Worm (Caenorhabditis elegans) whole organism, mixed stage, embryonic: ENCODE results near the gene F44E7.3.

ENCODE experiments used
- M03D4.4 ChIP-seq: sonication (generic microtip); optimal IDR thresholded peaks from 2 replicates; lab custom pipeline; 2017; ENCODE audit warnings: mild to moderate bottlenecking, missing genetic modification characterization, missing compliant biosample characterization
- bed-3 ChIP-seq: fragments of 200-800 bp; sonication (Bioruptor generic); optimal IDR thresholded peaks from 3 replicates; lab custom pipeline; 2018; ENCODE audit warnings: mild to moderate bottlenecking, missing genetic modification characterization, moderate library complexity, missing compliant biosample characterization
- blmp-1 ChIP-seq: fragments of 150-350 bp; optimal IDR thresholded peaks from 2 replicates; lab custom pipeline; 2014; ENCODE audit warnings: missing biosample characterization, missing genetic modification characterization
- ceh-39 ChIP-seq: fragments of 150-350 bp; optimal IDR thresholded peaks from 2 replicates; lab custom pipeline; 2014; ENCODE audit warnings: missing biosample characterization, missing genetic modification characterization
- ceh-43 ChIP-seq: fragments of 200-800 bp; sonication (Bioruptor generic); optimal IDR thresholded peaks from 2 replicates; lab custom pipeline; 2018; ENCODE audit warnings: mild to moderate bottlenecking, missing genetic modification characterization, moderate library complexity, missing compliant biosample characterization
- ceh-83 ChIP-seq: fragments of 200-800 bp; sonication (Bioruptor generic); optimal IDR thresholded peaks from 2 replicates; lab custom pipeline; 2018; ENCODE audit warnings: mild to moderate bottlenecking, missing genetic modification characterization, missing compliant biosample characterization
- ces-1 ChIP-seq: fragments of 150-350 bp; optimal IDR thresholded peaks from 2 replicates; lab custom pipeline; 2014; ENCODE audit warnings: missing biosample characterization, missing genetic modification reagents, missing genetic modification characterization
- cnd-1 ChIP-seq: fragments of 200-800 bp; sonication (Bioruptor generic); optimal IDR thresholded peaks from 2 replicates; lab custom pipeline; 2018; ENCODE audit warnings: mild to moderate bottlenecking, missing genetic modification characterization, missing compliant biosample characterization
- drap-1 ChIP-seq: fragments of 200-800 bp; sonication (Bioruptor generic); optimal IDR thresholded peaks from 3 replicates; lab custom pipeline; 2018; ENCODE audit warnings: mild to moderate bottlenecking, missing genetic modification characterization, missing compliant biosample characterization
- elt-1 ChIP-seq: sonication (generic microtip); optimal IDR thresholded peaks from 2 replicates; lab custom pipeline; 2017; ENCODE audit warnings: missing genetic modification characterization, mild to moderate bottlenecking, missing compliant biosample characterization, antibody characterized with exemption, moderate library complexity, borderline replicate concordance; ENCODE audit not compliant: insufficient read depth
- elt-3 ChIP-seq: fragments of 150-350 bp; optimal IDR thresholded peaks from 2 replicates; lab custom pipeline; 2014; ENCODE audit warnings: missing biosample characterization, missing genetic modification characterization
- flh-1 ChIP-seq: fragments of 200-800 bp; sonication (Bioruptor generic); optimal IDR thresholded peaks from 2 replicates; lab custom pipeline; 2018; ENCODE audit warnings: mild to moderate bottlenecking, missing genetic modification characterization, moderate library complexity, missing compliant biosample characterization
- ham-2 ChIP-seq: fragments of 200-800 bp; sonication (Bioruptor generic); optimal IDR thresholded peaks from 2 replicates; lab custom pipeline; 2018; ENCODE audit warnings: mild to moderate bottlenecking, missing genetic modification characterization, missing compliant biosample characterization
- hlh-1 ChIP-seq: fragments of 150-350 bp; optimal IDR thresholded peaks from 2 replicates; lab custom pipeline; 2014; ENCODE audit warnings: missing biosample characterization, missing genetic modification reagents, missing genetic modification characterization
- lin-13 ChIP-seq: fragments of 150-350 bp; optimal IDR thresholded peaks from 2 replicates; lab custom pipeline; 2014; ENCODE audit warnings: missing biosample characterization, missing genetic modification characterization
- lin-32 ChIP-seq: fragments of 200-800 bp; sonication (Bioruptor generic); optimal IDR thresholded peaks from 2 replicates; lab custom pipeline; 2018; ENCODE audit warnings: mild to moderate bottlenecking, missing genetic modification characterization, missing compliant biosample characterization
- lsy-2 ChIP-seq: fragments of 150-350 bp; optimal IDR thresholded peaks from 2 replicates; lab custom pipeline; 2014; ENCODE audit warnings: missing biosample characterization, missing genetic modification characterization
- mab-5 ChIP-seq: fragments of 150-350 bp; optimal IDR thresholded peaks from 2 replicates; lab custom pipeline; 2014; ENCODE audit warnings: missing biosample characterization, missing genetic modification characterization
- mep-1 ChIP-seq: fragments of 150-350 bp; optimal IDR thresholded peaks from 2 replicates; lab custom pipeline; 2017; ENCODE audit warnings: missing biosample characterization, missing genetic modification reagents, missing genetic modification characterization, inconsistent platforms
- mls-2 ChIP-seq: sonication (generic microtip); optimal IDR thresholded peaks from 2 replicates; lab custom pipeline; 2016; ENCODE audit warnings: mild to moderate bottlenecking, missing genetic modification characterization, moderate library complexity, missing compliant biosample characterization
- nhr-12 ChIP-seq: fragments of 150-350 bp; optimal IDR thresholded peaks from 2 replicates; lab custom pipeline; 2014; ENCODE audit warnings: missing biosample characterization, missing genetic modification characterization
- nhr-2 ChIP-seq: fragments of 150-350 bp; optimal IDR thresholded peaks from 2 replicates; lab custom pipeline; 2014; ENCODE audit warnings: missing biosample characterization, missing genetic modification characterization
- nhr-237 ChIP-seq: fragments of 150-350 bp; optimal IDR thresholded peaks from 2 replicates; lab custom pipeline; 2014; ENCODE audit warnings: missing biosample characterization, missing genetic modification characterization
- nhr-28 ChIP-seq: fragments of 150-350 bp; optimal IDR thresholded peaks from 2 replicates; lab custom pipeline; 2014; ENCODE audit warnings: missing biosample characterization, missing genetic modification characterization
- nhr-76 ChIP-seq: sonication (generic microtip); optimal IDR thresholded peaks from 2 replicates; lab custom pipeline; 2017; ENCODE audit warnings: missing biosample characterization, missing genetic modification characterization
- pha-4 ChIP-seq: fragments of 150-350 bp; optimal IDR thresholded peaks from 2 replicates; lab custom pipeline; 2018; ENCODE audit warnings: missing biosample characterization, missing genetic modification reagents, missing genetic modification characterization
- sem-2 ChIP-seq: fragments of 200-800 bp; sonication (Bioruptor generic); optimal IDR thresholded peaks from 2 replicates; lab custom pipeline; 2018; ENCODE audit warnings: mild to moderate bottlenecking, missing genetic modification characterization, missing compliant biosample characterization
- snpc-4 ChIP-seq: fragments of 150-350 bp; optimal IDR thresholded peaks from 2 replicates; lab custom pipeline; 2014; ENCODE audit warnings: missing biosample characterization, missing genetic modification characterization
- sptf-1 ChIP-seq: sonication (generic microtip); optimal IDR thresholded peaks from 2 replicates; lab custom pipeline; 2017; ENCODE audit warnings: mild to moderate bottlenecking, missing genetic modification characterization, moderate library complexity, missing compliant biosample characterization
- tbx-8 ChIP-seq: fragments of 200-800 bp; sonication (Bioruptor generic); optimal IDR thresholded peaks from 2 replicates; lab custom pipeline; 2018; ENCODE audit warnings: mild to moderate bottlenecking, missing genetic modification characterization, moderate library complexity, missing compliant biosample characterization
- unc-120 ChIP-seq: sonication (generic microtip); optimal IDR thresholded peaks from 2 replicates; lab custom pipeline; 2017; ENCODE audit warnings: missing genetic modification characterization, missing compliant biosample characterization; ENCODE audit not compliant: poor library complexity, severe bottlenecking
- unc-39 ChIP-seq: fragments of 150-350 bp; optimal IDR thresholded peaks from 2 replicates; lab custom pipeline; 2014; ENCODE audit warnings: missing biosample characterization, missing genetic modification characterization
- unc-62 ChIP-seq: fragments of 150-350 bp; optimal IDR thresholded peaks from 2 replicates; lab custom pipeline; 2014; ENCODE audit warnings: missing biosample characterization, missing genetic modification reagents, missing genetic modification characterization
- zip-8 ChIP-seq: fragments of 150-350 bp; optimal IDR thresholded peaks from 2 replicates; lab custom pipeline; 2014; ENCODE audit warnings: missing biosample characterization, missing genetic modification characterization
- ztf-11 ChIP-seq: fragments of 150-350 bp; optimal IDR thresholded peaks from 2 replicates; lab custom pipeline; 2014; ENCODE audit warnings: missing biosample characterization, missing genetic modification characterization

F44E7.3 gene

DNA sequence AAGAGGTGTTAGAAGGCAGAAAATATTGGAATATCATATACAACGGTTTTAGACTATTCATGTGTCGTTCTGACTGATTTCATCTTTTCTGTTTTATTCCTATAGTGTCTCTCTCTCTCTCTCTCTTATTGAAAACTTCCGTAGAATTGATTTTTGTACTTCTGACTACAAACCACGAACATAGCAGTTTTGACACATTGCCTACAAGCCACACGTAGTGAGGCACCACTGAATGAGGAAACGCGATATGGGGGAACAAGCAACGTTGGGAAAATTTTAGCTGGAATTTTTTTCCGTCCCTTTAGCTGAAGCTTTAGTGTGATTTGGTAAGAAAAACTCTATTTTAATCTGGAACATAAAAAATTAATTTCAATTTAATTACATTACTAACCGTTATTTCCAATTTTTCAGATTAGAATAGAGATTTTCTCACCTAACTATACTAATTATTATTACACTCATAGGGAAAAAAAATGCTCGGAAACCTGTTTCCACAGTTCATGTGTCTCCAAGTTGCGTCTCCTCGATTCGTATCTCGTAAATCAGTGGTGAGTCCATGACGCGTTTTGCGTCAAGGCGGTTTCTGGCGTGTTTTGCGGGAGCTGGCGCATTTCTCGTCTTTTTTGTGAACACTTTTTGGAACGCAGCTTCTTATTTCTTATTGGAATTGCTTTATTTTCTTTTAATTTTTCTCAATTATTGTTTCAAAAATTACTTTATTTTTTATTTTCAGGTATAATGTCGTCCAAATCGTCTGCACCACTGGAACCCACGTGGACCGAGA, 18.9 kb downstream of the F44E7.3 start, which contains the start of the genes nhr-142 and F44E7.9:
Gene nhr-142 (minus strand): TSS at position 57 of the 784 bp plus-strand sequence.
Gene F44E7.9 (plus strand): TSS at position 734 of the 784 bp plus-strand sequence.
- TF ChIP-seq bed-3 (peak; percentile 23), cnd-1 (peak; percentile 4), lin-32 (GFP tag; lab: Kevin White, UChicago) (no peak), unc-62 (GFP tag; lab: Kevin White, UChicago) (peak; percentile 29), unc-39 (no peak), ztf-11 (tag; lab: Kevin White, UChicago) (no peak), nhr-28 (tag; lab: Kevin White, UChicago) (no peak), nhr-237 (tag; lab: Kevin White, UChicago) (peak; percentile 47), drap-1 (GFP tag; lab: Kevin White, UChicago) (peak; percentile 71), elt-3 (tag; lab: Kevin White, UChicago) (no peak), flh-1 (GFP tag; lab: Kevin White, UChicago) (no peak), nhr-76 (tag; lab: Kevin White, UChicago) (no peak), tbx-8 (GFP tag; lab: Kevin White, UChicago) (no peak), ces-1 (GFP tag; lab: Kevin White, UChicago) (peak; percentile 49), mls-2 (tag; lab: Kevin White, UChicago) (no peak), hlh-1 (tag; lab: Kevin White, UChicago) (no peak), elt-1 (tag; lab: Kevin White, UChicago) (no peak), ceh-39 (tag; lab: Kevin White, UChicago) (no peak), lin-13 (peak; percentile 83), ceh-43 (GFP tag; lab: Kevin White, UChicago) (peak; percentile 16), mab-5 (tag; lab: Kevin White, UChicago) (no peak), ham-2 (GFP tag; lab: Kevin White, UChicago) (no peak), lsy-2 (tag; lab: Kevin White, UChicago) (peak; percentile 72), M03D4.4 (tag; lab: Kevin White, UChicago) (peak; percentile 50), sptf-1 (peak; percentile 77), unc-120 (tag; lab: Kevin White, UChicago) (peak; percentile 37), sem-2 (no peak), snpc-4 (tag; lab: Kevin White, UChicago) (no peak), pha-4 (tag; lab: Kevin White, UChicago) (peak; percentile 36), ceh-83 (GFP tag; lab: Kevin White, UChicago) (no peak), mep-1 (tag; lab: Kevin White, UChicago) (peak; percentile 80), nhr-2 (no peak), zip-8 (tag; lab: Kevin White, UChicago) (no peak), nhr-12 (no peak), blmp-1 (tag; lab: Kevin White, UChicago) (no peak)

- TF ChIP-seq flh-1 (GFP tag; lab: Kevin White, UChicago) (no peak), sptf-1 (no peak), cnd-1 (no peak), nhr-237 (tag; lab: Kevin White, UChicago) (no peak), elt-1 (tag; lab: Kevin White, UChicago) (no peak), ceh-39 (tag; lab: Kevin White, UChicago) (no peak), bed-3 (no peak), nhr-76 (tag; lab: Kevin White, UChicago) (no peak), elt-3 (tag; lab: Kevin White, UChicago) (no peak), lsy-2 (tag; lab: Kevin White, UChicago) (no peak), mab-5 (tag; lab: Kevin White, UChicago) (no peak), nhr-28 (tag; lab: Kevin White, UChicago) (no peak), ceh-43 (GFP tag; lab: Kevin White, UChicago) (no peak), sem-2 (no peak), M03D4.4 (tag; lab: Kevin White, UChicago) (no peak), mep-1 (tag; lab: Kevin White, UChicago) (no peak)
These were observed 20.3 kb downstream of the F44E7.3 start, which contains the start of gene ZC250.2 for ce11 chrV:5792031-5792430. Gene ZC250.2, plus strand, starts transcription at chrV:5792331.
